Worm (Caenorhabditis elegans) whole organism, L2 larva: Measurements from ENCODE around the gene fbxb-54.

Source experiments
- ZK546.5 ChIP-seq: sonication (generic microtip); optimal IDR thresholded peaks from 2 replicates; lab custom pipeline; 2017; ENCODE audit warnings: missing biosample characterization, missing genetic modification characterization
- ama-1 ChIP-seq: fragments of 150-350 bp; optimal IDR thresholded peaks from 2 replicates; lab custom pipeline; 2018; ENCODE audit warnings: inconsistent platforms
- egl-27 ChIP-seq: sonication (generic microtip); optimal IDR thresholded peaks from 3 replicates; lab custom pipeline; 2017; ENCODE audit warnings: missing biosample characterization, missing genetic modification reagents, missing genetic modification characterization
- mbf-1 ChIP-seq: sonication (generic microtip); optimal IDR thresholded peaks from 2 replicates; lab custom pipeline; 2017; ENCODE audit warnings: missing biosample characterization, missing genetic modification characterization
- nhr-12 ChIP-seq: fragments of 150-350 bp; optimal IDR thresholded peaks from 2 replicates; lab custom pipeline; 2014; ENCODE audit warnings: missing biosample characterization, missing genetic modification characterization
- skn-1 ChIP-seq: sonication (generic microtip); optimal IDR thresholded peaks from 2 replicates; lab custom pipeline; 2017; ENCODE audit warnings: missing biosample characterization, missing genetic modification characterization
- snpc-4 ChIP-seq: fragments of 150-350 bp; optimal IDR thresholded peaks from 2 replicates; lab custom pipeline; 2014; ENCODE audit warnings: missing biosample characterization, missing genetic modification characterization
- unc-39 ChIP-seq: fragments of 150-350 bp; optimal IDR thresholded peaks from 2 replicates; lab custom pipeline; 2014; ENCODE audit warnings: missing biosample characterization, missing genetic modification characterization

DNA sequence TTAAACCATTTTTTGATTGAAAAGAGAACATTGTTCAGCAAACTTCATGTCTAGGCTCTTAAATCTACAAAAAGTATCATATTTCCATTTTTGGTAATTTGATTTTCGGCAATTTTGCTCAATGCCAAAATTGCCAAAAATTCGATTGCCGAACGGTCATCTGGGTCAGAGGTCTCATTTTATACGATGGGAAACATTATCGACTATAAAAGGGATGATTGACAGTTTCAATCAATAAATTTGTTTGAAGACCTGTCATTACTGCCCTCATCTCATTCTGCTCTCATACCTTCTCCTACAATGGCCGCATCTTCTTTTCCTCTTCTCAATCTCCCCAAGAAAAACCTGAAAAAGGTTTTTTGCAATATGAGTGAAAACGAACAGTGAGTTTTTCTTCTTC lies 5.7 kb upstream of the fbxb-54 start, which contains the start of gene K05F6.14:
- TF ChIP-seq skn-1 (tag; lab: Kevin White, UChicago) (no peak), snpc-4 (tag; lab: Kevin White, UChicago) (no peak), unc-39 (tag; lab: Kevin White, UChicago) (no peak), nhr-12 (tag; lab: Kevin White, UChicago) (no peak), ama-1 (lab: Kevin White, UChicago) (no peak), mbf-1 (tag; lab: Kevin White, UChicago) (no peak), ZK546.5 (tag; lab: Kevin White, UChicago) (no peak), egl-27 (no peak)
